Fruit fly (Drosophila melanogaster): ENCODE measurements around the gene CG4880.

Gene CG4880

dm6 chrX:16889510-16889909, 2.9 kb downstream of the CG4880 start, which contains the start of gene CG13002:
Gene CG13002 (plus strand): TSS chrX:16889810.
- no peak for TF ChIP-seq sv (GFP tag; optimal IDR thresholded peaks at IDR 0.05)
- TF ChIP-seq OdsH (GFP tag; optimal IDR thresholded peaks at IDR 0.05): no peak
- TF ChIP-seq tai (GFP tag; optimal IDR thresholded peaks at IDR 0.05): no peak
- TF ChIP-seq lola (GFP tag; optimal IDR thresholded peaks at IDR 0.05): no peak
- no peak for TF ChIP-seq Hr78 (GFP tag; optimal IDR thresholded peaks at IDR 0.05)
- no peak for TF ChIP-seq dsf (GFP tag; optimal IDR thresholded peaks at IDR 0.05; ENCODE audit: borderline replicate concordance)
- no peak for TF ChIP-seq brk (GFP tag; optimal IDR thresholded peaks at IDR 0.05)
- TF ChIP-seq Dfd (GFP tag; optimal IDR thresholded peaks at IDR 0.05): no peak
- no peak for TF ChIP-seq Rel (GFP tag; optimal IDR thresholded peaks at IDR 0.05)
- no peak for TF ChIP-seq Rel (tag; optimal IDR thresholded peaks at IDR 0.05)

DNA sequence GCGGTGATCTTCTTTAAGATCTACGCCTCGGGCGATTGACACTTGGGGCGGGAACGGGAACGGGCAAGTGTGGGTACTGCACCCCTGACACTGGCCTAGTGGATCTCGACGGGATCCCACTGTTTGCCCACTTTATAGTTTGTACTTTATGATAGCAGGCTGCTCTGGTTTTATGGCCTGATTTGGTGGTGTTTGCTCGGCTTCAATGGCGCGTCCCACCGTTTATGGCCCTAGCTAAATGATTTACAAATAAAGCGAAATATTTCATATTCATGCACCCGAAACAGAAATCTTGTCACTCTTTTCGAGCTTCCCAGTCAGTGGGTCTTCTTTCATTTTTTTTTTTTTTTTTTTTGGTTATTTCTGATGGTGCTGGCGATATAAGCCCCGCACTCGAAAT, 4.0 kb downstream of the CG4880 start:
- TF ChIP-seq lola (GFP tag; optimal IDR thresholded peaks at IDR 0.05): no peak
- no peak for TF ChIP-seq Dif (GFP tag; optimal IDR thresholded peaks at IDR 0.05; ENCODE audit: partially characterized antibody)
- no peak for TF ChIP-seq Myc (optimal IDR thresholded peaks at IDR 0.05)
- no peak for TF ChIP-seq Hr78 (GFP tag; optimal IDR thresholded peaks at IDR 0.05)

DNA sequence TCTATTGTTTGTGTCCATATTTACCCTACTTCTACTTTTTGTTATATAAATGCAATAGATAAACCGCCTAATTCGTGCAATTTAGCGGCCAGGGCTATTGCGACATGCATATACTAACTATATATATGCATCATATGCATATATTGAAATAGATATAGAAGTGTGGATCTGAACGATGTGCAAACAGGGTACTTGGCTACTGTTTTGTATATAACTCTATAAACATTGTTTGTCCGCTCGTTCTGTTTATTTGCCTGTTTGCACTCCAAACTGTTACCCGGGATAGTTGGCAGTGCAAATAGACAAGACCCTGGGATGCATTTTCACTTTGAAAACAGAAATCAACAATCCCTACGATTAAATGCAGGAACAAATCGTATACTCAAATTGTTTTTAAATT, 6.4 kb downstream of the CG4880 start:
- no peak for TF ChIP-seq sage (GFP tag; optimal IDR thresholded peaks at IDR 0.05)
- no peak for TF ChIP-seq Myc (optimal IDR thresholded peaks at IDR 0.05)
- no peak for TF ChIP-seq woc (GFP tag; optimal IDR thresholded peaks at IDR 0.05)
- no peak for TF ChIP-seq ey (GFP tag; optimal IDR thresholded peaks at IDR 0.05)
- TF ChIP-seq Hr83 (GFP tag; optimal IDR thresholded peaks at IDR 0.05; ENCODE audit: poor library complexity, severe bottlenecking): no peak
- no peak for TF ChIP-seq Sp1 (GFP tag; optimal IDR thresholded peaks at IDR 0.05)
- TF ChIP-seq CrebA (GFP tag; optimal IDR thresholded peaks at IDR 0.05; ENCODE audit: borderline replicate concordance): no peak
- no peak for TF ChIP-seq usp (GFP tag; optimal IDR thresholded peaks at IDR 0.05)
- no peak for TF ChIP-seq Dfd (GFP tag; optimal IDR thresholded peaks at IDR 0.05)
- TF ChIP-seq sv (GFP tag; optimal IDR thresholded peaks at IDR 0.05): no peak
- TF ChIP-seq HLH106 (tag; optimal IDR thresholded peaks at IDR 0.05): no peak
- no peak for TF ChIP-seq foxo (GFP tag; optimal IDR thresholded peaks at IDR 0.05)
- no peak for TF ChIP-seq Hnf4 (GFP tag; optimal IDR thresholded peaks at IDR 0.05)

DNA sequence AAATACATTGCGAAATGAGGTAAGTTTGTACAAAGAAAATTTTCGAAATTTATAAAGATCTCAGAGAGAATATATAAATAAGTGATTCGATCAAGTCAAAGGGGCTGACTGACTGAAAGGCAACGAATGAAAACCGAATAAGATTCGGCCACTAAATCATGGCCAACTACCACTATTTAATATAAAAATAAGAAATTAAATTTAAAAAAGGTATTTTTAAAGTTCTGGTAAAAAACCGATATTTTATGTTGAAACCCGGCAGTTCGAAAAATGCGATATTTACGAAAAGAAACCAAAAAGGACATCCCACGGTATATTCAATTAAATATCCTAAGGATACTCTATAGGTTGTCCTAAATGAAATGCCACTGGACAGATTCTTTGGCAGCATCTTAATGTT, 10.5 kb downstream of the CG4880 start, which contains the start of gene CG33252:
TSS of gene CG33252 (minus strand) at position 101 of the 400 bp plus-strand sequence.
- no peak for TF ChIP-seq psq (GFP tag; optimal IDR thresholded peaks at IDR 0.05)
- no peak for TF ChIP-seq CG32264 (GFP tag; optimal IDR thresholded peaks at IDR 0.05)
- no peak for TF ChIP-seq tai (GFP tag; optimal IDR thresholded peaks at IDR 0.05)
- no peak for TF ChIP-seq N (GFP tag; optimal IDR thresholded peaks at IDR 0.05)
- no peak for TF ChIP-seq sv (GFP tag; optimal IDR thresholded peaks at IDR 0.05)
- TF ChIP-seq rgr (GFP tag; optimal IDR thresholded peaks at IDR 0.05): no peak
- TF ChIP-seq Vsx2 (GFP tag; optimal IDR thresholded peaks at IDR 0.05; ENCODE audit: partially characterized antibody): no peak
- TF ChIP-seq ey (GFP tag; optimal IDR thresholded peaks at IDR 0.05): no peak
- no peak for TF ChIP-seq Jra (GFP tag; optimal IDR thresholded peaks at IDR 0.05)
- no peak for TF ChIP-seq dl (GFP tag; optimal IDR thresholded peaks at IDR 0.05; ENCODE audit: insufficient read depth in 1 of 2, partially characterized antibody in 2 of 2)
- TF ChIP-seq usp (GFP tag; optimal IDR thresholded peaks at IDR 0.05): no peak

dm6 chrX:16900283-16900682, 13.7 kb downstream of the CG4880 start:
- TF ChIP-seq Hr78 (GFP tag; optimal IDR thresholded peaks at IDR 0.05) (no peak), Rel (GFP tag; optimal IDR thresholded peaks at IDR 0.05) (no peak), Rel (tag; optimal IDR thresholded peaks at IDR 0.05) (peak; percentile 5), Dfd (GFP tag; optimal IDR thresholded peaks at IDR 0.05) (peak; percentile 34)

- TF ChIP-seq CG9705 (GFP tag; optimal IDR thresholded peaks at IDR 0.05) (no peak), dl (GFP tag; optimal IDR thresholded peaks at IDR 0.05; ENCODE audit: insufficient read depth in 1 of 2, partially characterized antibody in 2 of 2) (no peak), Jra (GFP tag; optimal IDR thresholded peaks at IDR 0.05) (no peak), woc (GFP tag; optimal IDR thresholded peaks at IDR 0.05) (no peak), Dfd (GFP tag; optimal IDR thresholded peaks at IDR 0.05) (no peak), sv (GFP tag; optimal IDR thresholded peaks at IDR 0.05) (no peak), GATAd (GFP tag; optimal IDR thresholded peaks at IDR 0.05) (no peak), CrebA (GFP tag; optimal IDR thresholded peaks at IDR 0.05; ENCODE audit: borderline replicate concordance) (no peak), fru (GFP tag; optimal IDR thresholded peaks at IDR 0.05) (no peak), dmrt93B (GFP tag; optimal IDR thresholded peaks at IDR 0.05) (no peak), Dif (GFP tag; optimal IDR thresholded peaks at IDR 0.05; ENCODE audit: partially characterized antibody) (no peak), Hr78 (GFP tag; optimal IDR thresholded peaks at IDR 0.05) (no peak), pan (optimal IDR thresholded peaks at IDR 0.05) (no peak), usp (GFP tag; optimal IDR thresholded peaks at IDR 0.05) (no peak), foxo (GFP tag; optimal IDR thresholded peaks at IDR 0.05) (no peak)
These were observed 15.8 kb downstream of the CG4880 start for dm6 chrX:16902435-16902834.

Data from whole organism, wandering third instar larva.